Fruit fly (Drosophila melanogaster) whole organism, wandering third instar larva: Measurements from ENCODE around the gene Cad86C.

Experiments
- Abd-B ChIP-seq: fragments of >200 bp; optimal IDR thresholded peaks from 2 replicates; lab custom pipeline; 2017; ENCODE audit warnings: missing biosample characterization, missing genetic modification characterization
- CG9705 ChIP-seq: fragments of 200-800 bp; sonication (Bioruptor generic); optimal IDR thresholded peaks from 2 replicates; lab custom pipeline; 2018; ENCODE audit warnings: missing biosample characterization, mild to moderate bottlenecking, missing genetic modification characterization
- Hr78 ChIP-seq: fragments of >200 bp; optimal IDR thresholded peaks from 2 replicates; lab custom pipeline; 2017; ENCODE audit warnings: missing biosample characterization, missing genetic modification characterization
- Jra ChIP-seq: sonication (Bioruptor generic); optimal IDR thresholded peaks from 2 replicates; lab custom pipeline; 2016; ENCODE audit warnings: missing biosample characterization, missing genetic modification characterization
- Myc ChIP-seq: fragments of >200 bp; optimal IDR thresholded peaks from 2 replicates; lab custom pipeline; 2017
- N ChIP-seq: fragments of >200 bp; optimal IDR thresholded peaks from 2 replicates; lab custom pipeline; 2018; ENCODE audit warnings: missing biosample characterization, missing external identifiers, missing genetic modification characterization
- OdsH ChIP-seq: fragments of 200-800 bp; sonication (Bioruptor generic); optimal IDR thresholded peaks from 2 replicates; lab custom pipeline; 2016; ENCODE audit warnings: missing biosample characterization, mild to moderate bottlenecking, missing genetic modification characterization
- dmrt93B ChIP-seq: fragments of 200-800 bp; sonication (Bioruptor generic); optimal IDR thresholded peaks from 2 replicates; lab custom pipeline; 2018; ENCODE audit warnings: missing biosample characterization, mild to moderate bottlenecking, missing genetic modification characterization
- fru ChIP-seq: fragments of 200-800 bp; sonication (Bioruptor generic); optimal IDR thresholded peaks from 3 replicates; lab custom pipeline; 2016; ENCODE audit warnings: missing biosample characterization, mild to moderate bottlenecking, missing genetic modification characterization
- h ChIP-seq: fragments of 200-800 bp; sonication (Bioruptor generic); optimal IDR thresholded peaks from 3 replicates; lab custom pipeline; 2016; ENCODE audit warnings: missing biosample characterization, mild to moderate bottlenecking, missing genetic modification characterization
- psq ChIP-seq: fragments of 200-800 bp; sonication (Bioruptor generic); optimal IDR thresholded peaks from 3 replicates; lab custom pipeline; 2017; ENCODE audit warnings: missing biosample characterization, mild to moderate bottlenecking, missing genetic modification characterization, moderate library complexity
- sv ChIP-seq: fragments of 200-800 bp; sonication (Bioruptor generic); optimal IDR thresholded peaks from 3 replicates; lab custom pipeline; 2016; ENCODE audit warnings: missing biosample characterization, missing genetic modification characterization
- tai ChIP-seq: sonication (Bioruptor generic); optimal IDR thresholded peaks from 2 replicates; lab custom pipeline; 2016; ENCODE audit warnings: missing biosample characterization, missing genetic modification characterization

DNA sequence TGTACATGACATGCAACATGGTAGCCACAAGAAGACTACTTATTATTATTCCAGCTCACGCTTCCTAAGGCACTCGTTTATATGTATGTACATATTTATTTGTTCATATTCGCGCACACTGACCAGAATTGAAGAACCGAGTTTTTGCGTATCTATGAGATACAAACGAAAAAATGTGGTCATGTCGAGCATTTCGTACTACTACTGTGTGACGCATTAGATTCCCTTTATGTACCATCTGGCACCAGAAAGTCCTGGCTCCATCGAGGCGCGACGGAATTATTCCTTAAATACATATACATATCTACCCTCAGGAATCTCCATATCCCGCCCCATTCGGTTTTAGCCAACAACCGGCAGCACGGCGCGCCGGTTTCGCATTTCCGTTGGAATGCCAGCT lies 23.8 kb downstream of the Cad86C start:
- TF ChIP-seq OdsH (no peak), Myc (no peak), psq (GFP tag; lab: Kevin White, UChicago) (no peak), Jra (GFP tag; lab: Kevin White, UChicago) (no peak), tai (GFP tag; lab: Kevin White, UChicago) (no peak), sv (no peak), fru (GFP tag; lab: Kevin White, UChicago) (no peak), Abd-B (GFP tag; lab: Kevin White, UChicago) (no peak), dmrt93B (no peak), CG9705 (GFP tag; lab: Kevin White, UChicago) (no peak), Hr78 (GFP tag; lab: Kevin White, UChicago) (no peak), N (GFP tag; lab: Kevin White, UChicago) (no peak), h (GFP tag; lab: Kevin White, UChicago) (no peak)
